Worm (Caenorhabditis elegans) whole organism, late embryonic: ENCODE measurements around the gene F45D3.1.

ENCODE experiments used
- C38D4.7 ChIP-seq: fragments of 200-800 bp; sonication (Bioruptor generic); optimal IDR thresholded peaks from 2 replicates; lab custom pipeline; 2018; ENCODE audit warnings: mild to moderate bottlenecking, missing genetic modification characterization, moderate library complexity, missing compliant biosample characterization
- K02D7.2 ChIP-seq: sonication (generic microtip); optimal IDR thresholded peaks from 2 replicates; lab custom pipeline; 2017; ENCODE audit warnings: mild to moderate bottlenecking, missing genetic modification characterization, missing compliant biosample characterization
- Y22D7AL.16 ChIP-seq: sonication (generic microtip); optimal IDR thresholded peaks from 2 replicates; lab custom pipeline; 2016; ENCODE audit warnings: missing genetic modification characterization, missing compliant biosample characterization
- ahr-1 ChIP-seq: sonication (generic microtip); optimal IDR thresholded peaks from 2 replicates; lab custom pipeline; 2016; ENCODE audit warnings: missing genetic modification characterization, missing compliant biosample characterization
- ceh-14 ChIP-seq: sonication (generic microtip); optimal IDR thresholded peaks from 2 replicates; lab custom pipeline; 2016; ENCODE audit warnings: missing genotype, missing genetic modification characterization, missing compliant biosample characterization
- ceh-19 ChIP-seq: fragments of 200-800 bp; sonication (Bioruptor generic); optimal IDR thresholded peaks from 2 replicates; lab custom pipeline; 2018; ENCODE audit warnings: mild to moderate bottlenecking, missing genetic modification characterization, missing compliant biosample characterization
- ceh-24 ChIP-seq: sonication (generic microtip); optimal IDR thresholded peaks from 2 replicates; lab custom pipeline; 2016; ENCODE audit warnings: mild to moderate bottlenecking, missing genetic modification characterization, missing compliant biosample characterization
- ceh-30 ChIP-seq: fragments of 150-350 bp; optimal IDR thresholded peaks from 2 replicates; lab custom pipeline; 2014; ENCODE audit warnings: missing biosample characterization, missing genetic modification characterization
- ceh-48 ChIP-seq: sonication (generic microtip); optimal IDR thresholded peaks from 2 replicates; lab custom pipeline; 2016; ENCODE audit warnings: missing genetic modification characterization, inconsistent platforms, missing compliant biosample characterization
- ceh-6 ChIP-seq: fragments of 200-800 bp; sonication (Bioruptor generic); optimal IDR thresholded peaks from 2 replicates; lab custom pipeline; 2018; ENCODE audit warnings: mild to moderate bottlenecking, missing genetic modification characterization, missing compliant biosample characterization
- ceh-9 ChIP-seq: sonication (generic microtip); optimal IDR thresholded peaks from 2 replicates; lab custom pipeline; 2016; ENCODE audit warnings: mild to moderate bottlenecking, missing genetic modification characterization, inconsistent platforms, missing compliant biosample characterization
- dve-1 ChIP-seq: sonication (generic microtip); optimal IDR thresholded peaks from 2 replicates; lab custom pipeline; 2017; ENCODE audit warnings: antibody characterized with exemption, mild to moderate bottlenecking, missing genetic modification characterization, missing compliant biosample characterization
- ets-4 ChIP-seq: sonication (generic microtip); optimal IDR thresholded peaks from 2 replicates; lab custom pipeline; 2016; ENCODE audit warnings: missing genetic modification characterization, missing compliant biosample characterization
- fax-1 ChIP-seq: sonication (generic microtip); optimal IDR thresholded peaks from 2 replicates; lab custom pipeline; 2016; ENCODE audit warnings: missing genotype, missing genetic modification characterization, missing compliant biosample characterization
- fkh-10 ChIP-seq: fragments of 150-350 bp; optimal IDR thresholded peaks from 2 replicates; lab custom pipeline; 2014; ENCODE audit warnings: missing biosample characterization, missing genetic modification reagents, missing genetic modification characterization
- fkh-6 ChIP-seq: sonication (generic microtip); optimal IDR thresholded peaks from 2 replicates; lab custom pipeline; 2016; ENCODE audit warnings: missing genetic modification characterization, missing compliant biosample characterization
- gmeb-2 ChIP-seq: sonication (generic microtip); optimal IDR thresholded peaks from 2 replicates; lab custom pipeline; 2016; ENCODE audit warnings: missing genetic modification characterization, inconsistent platforms, missing compliant biosample characterization
- hlh-13 ChIP-seq: fragments of 200-800 bp; sonication (Bioruptor generic); optimal IDR thresholded peaks from 2 replicates; lab custom pipeline; 2018; ENCODE audit warnings: mild to moderate bottlenecking, missing genetic modification characterization, missing compliant biosample characterization
- hlh-30 ChIP-seq: sonication (generic microtip); optimal IDR thresholded peaks from 2 replicates; lab custom pipeline; 2017; ENCODE audit warnings: antibody characterized with exemption, missing genetic modification characterization, missing compliant biosample characterization; ENCODE audit not compliant: insufficient read depth
- hlh-6 ChIP-seq: sonication (generic microtip); optimal IDR thresholded peaks from 2 replicates; lab custom pipeline; 2016; ENCODE audit warnings: missing genotype, missing genetic modification characterization, missing compliant biosample characterization
- lim-6 ChIP-seq: sonication (generic microtip); optimal IDR thresholded peaks from 2 replicates; lab custom pipeline; 2016; ENCODE audit warnings: missing genetic modification characterization, missing compliant biosample characterization
- nfya-1 ChIP-seq: sonication (generic microtip); optimal IDR thresholded peaks from 2 replicates; lab custom pipeline; 2017; ENCODE audit warnings: missing genetic modification characterization, mild to moderate bottlenecking, missing compliant biosample characterization, antibody characterized with exemption, moderate library complexity
- npax-4 ChIP-seq: sonication (generic microtip); optimal IDR thresholded peaks from 2 replicates; lab custom pipeline; 2016; ENCODE audit warnings: missing genetic modification characterization, missing compliant biosample characterization
- pat-9 ChIP-seq: fragments of 200-800 bp; sonication (Bioruptor generic); optimal IDR thresholded peaks from 2 replicates; lab custom pipeline; 2018; ENCODE audit warnings: mild to moderate bottlenecking, missing genetic modification characterization, moderate library complexity, missing compliant biosample characterization
- pha-2 ChIP-seq: sonication (generic microtip); optimal IDR thresholded peaks from 2 replicates; lab custom pipeline; 2017; ENCODE audit warnings: mild to moderate bottlenecking, missing genetic modification characterization, missing compliant biosample characterization
- ref-2 ChIP-seq: sonication (generic microtip); optimal IDR thresholded peaks from 2 replicates; lab custom pipeline; 2016; ENCODE audit warnings: missing genetic modification characterization, missing compliant biosample characterization
- rnt-1 ChIP-seq: sonication (generic microtip); optimal IDR thresholded peaks from 2 replicates; lab custom pipeline; 2016; ENCODE audit warnings: missing genetic modification characterization, missing compliant biosample characterization
- sox-2 ChIP-seq: fragments of 200-800 bp; sonication (Bioruptor generic); IDR thresholded peaks from 2 replicates; pipeline ENCODE4 v1.3.6; 2022; ENCODE audit warnings: missing genetic modification reagents, missing genetic modification characterization, missing compliant biosample characterization
- sox-4 ChIP-seq: sonication (generic microtip); optimal IDR thresholded peaks from 2 replicates; lab custom pipeline; 2017; ENCODE audit warnings: mild to moderate bottlenecking, missing genetic modification characterization, inconsistent platforms, missing compliant biosample characterization
- unc-86 ChIP-seq: sonication (generic microtip); optimal IDR thresholded peaks from 2 replicates; lab custom pipeline; 2016; ENCODE audit warnings: missing genetic modification characterization, missing compliant biosample characterization
- ztf-16 ChIP-seq: sonication (generic microtip); optimal IDR thresholded peaks from 2 replicates; lab custom pipeline; 2017; ENCODE audit warnings: missing genetic modification characterization, missing compliant biosample characterization

The F45D3.1 gene

DNA sequence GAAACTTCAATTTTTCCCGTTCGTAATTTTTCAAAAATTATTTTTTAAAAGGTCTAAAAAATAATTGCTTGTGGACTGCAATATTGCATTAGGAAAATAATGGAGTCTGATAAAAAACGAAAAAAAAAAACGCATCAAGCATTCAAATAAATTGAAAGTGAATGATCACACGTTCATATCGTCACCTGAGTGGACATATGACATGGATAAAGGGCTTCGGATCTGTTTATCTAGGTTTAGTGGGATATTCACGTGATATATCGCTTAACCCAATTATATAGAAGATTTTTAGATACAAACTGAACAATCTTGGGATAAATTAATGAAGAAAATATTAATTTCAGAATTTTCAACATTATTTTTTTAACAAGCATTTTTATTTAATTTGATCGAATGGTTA is 23.9 kb downstream of the F45D3.1 start:
- TF ChIP-seq lim-6 (tag; lab: Kevin White, UChicago) (no peak), fkh-6 (no peak), dve-1 (tag; lab: Kevin White, UChicago) (peak; percentile 10)

DNA sequence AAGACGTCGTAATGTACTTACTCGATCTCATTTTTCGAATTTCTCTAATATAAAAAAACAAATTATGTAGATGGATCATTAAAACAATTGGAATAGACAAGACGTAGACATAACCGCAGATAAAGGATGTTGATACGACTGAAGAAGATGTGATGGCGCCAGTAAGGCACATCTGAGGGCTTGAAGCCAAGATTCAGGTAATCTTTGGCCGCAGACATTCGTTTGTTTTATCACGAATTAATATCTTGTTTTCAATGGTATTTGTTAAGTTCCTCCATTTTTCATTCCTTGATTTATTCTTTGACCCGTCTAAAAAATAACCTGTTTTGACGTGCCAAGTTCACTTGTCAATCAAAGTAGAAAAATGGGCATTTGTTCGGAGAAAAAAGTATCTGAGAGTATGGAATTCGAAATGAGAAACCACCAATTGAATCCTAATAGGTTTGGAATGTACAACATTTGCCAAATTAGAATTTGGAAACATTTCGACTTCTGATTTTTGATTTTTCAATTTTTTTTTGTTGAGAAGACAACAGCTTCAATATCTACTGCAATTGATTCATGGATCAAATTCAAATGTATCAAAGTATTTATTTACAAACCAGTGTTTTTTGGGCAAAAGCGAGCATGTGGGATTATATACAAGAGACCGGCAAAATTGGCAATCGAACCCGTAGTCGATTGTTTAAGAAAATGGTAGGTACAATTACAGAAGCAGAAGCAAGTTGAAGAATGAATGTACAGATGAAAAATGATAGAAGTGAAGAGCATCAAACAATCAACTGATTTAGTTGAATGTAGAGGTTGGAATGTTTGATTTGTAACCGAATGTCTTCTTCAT is 25.0 kb downstream of the F45D3.1 start:
- TF ChIP-seq ceh-48 (tag; lab: Kevin White, UChicago) (no peak), fkh-6 (no peak), ztf-16 (tag; lab: Kevin White, UChicago) (no peak), rnt-1 (tag; lab: Kevin White, UChicago) (no peak), ets-4 (tag; lab: Kevin White, UChicago) (no peak), K02D7.2 (tag; lab: Kevin White, UChicago) (no peak), unc-86 (tag; lab: Kevin White, UChicago) (no peak)

- TF ChIP-seq K02D7.2 (tag; lab: Kevin White, UChicago), result no peak
- TF ChIP-seq fkh-6, result no peak
- TF ChIP-seq npax-4 (tag; lab: Kevin White, UChicago), result no peak
Observed at ce11 chrV:12552671-12553212, 25.9 kb downstream of the F45D3.1 start, which contains the start of gene F45D3.4. TSS of gene F45D3.4 (minus strand) at chrV:12553191.

- TF ChIP-seq fax-1 (tag; lab: Kevin White, UChicago) (no peak), C38D4.7 (no peak), hlh-30 (tag; lab: Kevin White, UChicago) (no peak), hlh-6 (no peak), ceh-14 (tag; lab: Kevin White, UChicago) (no peak), unc-86 (tag; lab: Kevin White, UChicago) (no peak), ahr-1 (no peak), fkh-6 (no peak), ceh-19 (GFP tag; lab: Kevin White, UChicago) (no peak), nfya-1 (no peak), K02D7.2 (tag; lab: Kevin White, UChicago) (no peak), ref-2 (tag; lab: Kevin White, UChicago) (no peak), pha-2 (tag; lab: Kevin White, UChicago) (no peak)
Observed at ce11 chrV:12553286-12553725, 26.4 kb downstream of the F45D3.1 start.

DNA sequence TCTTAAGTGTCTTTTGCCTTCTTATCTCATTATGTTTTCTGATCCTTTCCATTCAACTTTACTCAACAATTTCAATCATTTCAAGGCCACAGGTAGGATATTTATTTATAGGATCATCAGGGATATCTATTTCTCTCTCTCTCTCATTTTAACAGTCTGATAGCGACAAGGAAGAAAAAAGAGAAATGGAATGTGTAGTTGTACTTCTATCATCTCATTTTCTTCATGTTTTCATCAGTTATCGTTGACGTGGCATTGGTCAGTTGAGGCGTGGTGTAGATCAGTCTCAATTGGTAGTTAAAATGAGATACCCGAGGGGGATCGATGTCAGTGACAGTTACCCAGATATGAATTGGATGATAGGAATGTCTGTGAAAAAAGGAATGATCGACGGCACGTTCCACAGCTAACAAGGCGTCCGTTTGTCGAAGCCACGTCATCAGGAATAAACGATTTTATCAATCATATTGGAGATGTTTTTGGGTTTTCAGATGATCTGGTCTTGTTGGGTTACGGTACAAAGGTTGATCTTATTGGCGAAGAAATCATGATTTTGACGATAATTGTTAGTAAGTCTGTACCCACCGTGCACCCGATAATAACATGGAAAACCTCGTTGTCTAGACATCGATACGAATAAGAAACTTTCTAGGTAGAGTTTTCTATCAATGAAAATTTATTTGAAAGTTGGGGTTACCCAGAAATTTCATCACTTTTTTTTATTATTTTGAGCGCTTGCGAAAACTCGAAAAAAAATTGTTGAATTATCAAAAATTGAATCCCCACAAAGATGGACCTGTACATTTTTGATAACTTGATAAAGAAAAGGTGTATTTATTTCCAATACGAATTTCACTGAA is 27.5 kb downstream of the F45D3.1 start:
- TF ChIP-seq Y22D7AL.16 (tag; lab: Kevin White, UChicago) (no peak), ceh-9 (tag; lab: Kevin White, UChicago) (no peak), nfya-1 (no peak), ceh-30 (tag; lab: Kevin White, UChicago) (no peak), ceh-6 (no peak), gmeb-2 (tag; lab: Kevin White, UChicago) (no peak), sox-2 (no peak), ceh-14 (tag; lab: Kevin White, UChicago) (no peak), sox-4 (no peak), hlh-13 (GFP tag; lab: Kevin White, UChicago) (no peak), C38D4.7 (no peak), ceh-24 (tag; lab: Kevin White, UChicago) (no peak), fkh-10 (GFP tag; lab: Kevin White, UChicago) (no peak), pat-9 (tag; lab: Kevin White, UChicago) (no peak)
